Fruit fly (Drosophila melanogaster) Kc167 (cell line): ENCODE results near the gene Ubqn.

ENCODE experiments used
- Myc ChIP-seq: fragments of >200 bp; optimal IDR thresholded peaks from 2 replicates; lab custom pipeline; 2017; ENCODE audit warnings: missing external identifiers
- Sin3A ChIP-seq: fragments of >200 bp; optimal IDR thresholded peaks from 2 replicates; lab custom pipeline; 2018; ENCODE audit warnings: missing external identifiers
- insv ChIP-seq: fragments of >200 bp; optimal IDR thresholded peaks from 3 replicates; lab custom pipeline; 2018; ENCODE audit warnings: missing external identifiers
- psq ChIP-seq: fragments of >200 bp; optimal IDR thresholded peaks from 2 replicates; lab custom pipeline; 2017; ENCODE audit warnings: missing external identifiers

dm6 chrX:19668405-19668804 is 15.2 kb upstream of the Ubqn start:
- TF ChIP-seq psq (lab: Kevin White, UChicago) (no peak), Myc (lab: Kevin White, UChicago) (no peak), Sin3A (lab: Kevin White, UChicago) (no peak), insv (no peak)
